Fruit fly (Drosophila melanogaster): ENCODE data around the gene CG32713.

Gene CG32713

DNA sequence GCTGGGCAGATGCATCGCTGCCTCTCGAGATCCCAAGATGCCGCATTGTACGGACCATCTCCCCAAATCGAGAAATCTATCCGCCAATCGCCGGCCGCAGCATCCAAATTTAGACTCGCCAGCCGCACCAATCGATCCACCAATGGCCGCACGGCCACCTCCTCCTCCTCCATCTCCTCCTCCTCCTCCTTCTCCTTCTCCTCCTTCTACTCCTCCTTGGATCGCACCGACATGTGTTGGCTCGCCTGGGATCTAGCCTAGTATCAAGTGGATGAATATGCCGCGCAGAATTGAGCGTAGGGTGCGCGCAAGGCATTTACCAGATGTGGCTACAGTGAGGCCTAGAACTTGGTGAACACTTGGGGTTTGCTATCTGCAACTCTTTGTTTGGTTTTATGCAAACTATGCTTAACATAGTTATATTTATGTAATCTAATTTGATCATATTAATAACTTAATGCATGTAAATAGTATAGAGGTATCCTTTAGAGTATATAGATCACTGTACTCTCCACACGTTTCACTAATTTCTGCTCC lies 2.3 kb downstream of the CG32713 start, which contains the start of gene org-1:
Gene org-1, minus strand, starts transcription at position 51 of the 537 bp plus-strand sequence.
- TF ChIP-seq CG6808 (GFP tag; optimal IDR thresholded peaks at IDR 0.05) (peak; percentile 91), dsx (GFP tag; optimal IDR thresholded peaks at IDR 0.05; ENCODE audit: poor library complexity, severe bottlenecking) (peak; percentile 90), net (GFP tag; optimal IDR thresholded peaks at IDR 0.05) (peak; percentile 87), Eip93F (GFP tag; optimal IDR thresholded peaks at IDR 0.05) (no peak), Smox (GFP tag; optimal IDR thresholded peaks at IDR 0.05) (peak; percentile 59), CG8319 (GFP tag; optimal IDR thresholded peaks at IDR 0.05) (peak; percentile 78), CG11762 (GFP tag; optimal IDR thresholded peaks at IDR 0.05; ENCODE audit: insufficient read depth) (peak; percentile 84), CG32006 (GFP tag; optimal IDR thresholded peaks at IDR 0.05) (peak; percentile 90), CG3032 (tag; optimal IDR thresholded peaks at IDR 0.05) (peak; percentile 93), CG15336 (GFP tag; IDR thresholded peaks at IDR 0.05) (peak; percentile 96), salr (GFP tag; optimal IDR thresholded peaks at IDR 0.05) (peak; percentile 72 to 87), lz (GFP tag; optimal IDR thresholded peaks at IDR 0.05) (peak; percentile 69), eg (GFP tag; IDR thresholded peaks at IDR 0.05) (peak; percentile 96), CG9139 (GFP tag; optimal IDR thresholded peaks at IDR 0.05) (peak; percentile 86), esn (GFP tag; optimal IDR thresholded peaks at IDR 0.05) (peak; percentile 70), Eip78C (GFP tag) (peak; percentile 96), CG7368 (GFP tag; optimal IDR thresholded peaks at IDR 0.05) (peak; percentile 84), CG34406 (GFP tag; optimal IDR thresholded peaks at IDR 0.05) (peak; percentile 74), acj6 (GFP tag; optimal IDR thresholded peaks at IDR 0.05) (peak; percentile 90), fkh (GFP tag; optimal IDR thresholded peaks at IDR 0.05) (peak; percentile 68), spab (GFP tag; optimal IDR thresholded peaks at IDR 0.05) (peak; percentile 87), Met (GFP tag; optimal IDR thresholded peaks at IDR 0.05) (peak; percentile 77), cyc (GFP tag; optimal IDR thresholded peaks at IDR 0.05) (peak; percentile 75), Gug (GFP tag; IDR thresholded peaks at IDR 0.05) (peak; percentile 92), Sox102F (GFP tag; optimal IDR thresholded peaks at IDR 0.05) (peak; percentile 47), Blimp-1 (GFP tag; optimal IDR thresholded peaks at IDR 0.05) (peak; percentile 36), fd85E (GFP tag; optimal IDR thresholded peaks at IDR 0.05) (peak; percentile 33), Eip75B (GFP tag; optimal IDR thresholded peaks at IDR 0.05) (peak; percentile 88), Hr4 (GFP tag; optimal IDR thresholded peaks at IDR 0.05) (peak; percentile 89), svp (GFP tag) (peak; percentile 88), CG31627 (GFP tag; optimal IDR thresholded peaks at IDR 0.05) (peak; percentile 63), vri (GFP tag; optimal IDR thresholded peaks at IDR 0.05) (peak; percentile 15), topi (GFP tag; optimal IDR thresholded peaks at IDR 0.05) (peak; percentile 79), CG1621 (tag; optimal IDR thresholded peaks at IDR 0.05) (peak; percentile 91), CG4318 (GFP tag; optimal IDR thresholded peaks at IDR 0.05) (peak; percentile 79), ss (GFP tag; optimal IDR thresholded peaks at IDR 0.05) (peak; percentile 90 to 92), CG8632 (GFP tag; optimal IDR thresholded peaks at IDR 0.05) (peak; percentile 83), pdm3 (GFP tag; optimal IDR thresholded peaks at IDR 0.05) (peak; percentile 90), Sox15 (GFP tag; optimal IDR thresholded peaks at IDR 0.05) (peak; percentile 79), Hr38 (GFP tag; optimal IDR thresholded peaks at IDR 0.05) (peak; percentile 22), Sox14 (GFP tag; optimal IDR thresholded peaks at IDR 0.05) (peak; percentile 84), Ets21C (GFP tag; optimal IDR thresholded peaks at IDR 0.05) (peak; percentile 49), CG8119 (GFP tag; IDR thresholded peaks at IDR 0.05) (peak; percentile 94), achi (GFP tag; optimal IDR thresholded peaks at IDR 0.05) (peak; percentile 89), CG6854 (GFP tag; optimal IDR thresholded peaks at IDR 0.05) (peak; percentile 1), CG11902 (GFP tag; optimal IDR thresholded peaks at IDR 0.05) (peak; percentile 80), CG6792 (GFP tag; optimal IDR thresholded peaks at IDR 0.05) (peak; percentile 85), CG10631 (GFP tag; optimal IDR thresholded peaks at IDR 0.05) (peak; percentile 91), Lpt (GFP tag; optimal IDR thresholded peaks at IDR 0.05) (peak; percentile 81), CG3919 (GFP tag; optimal IDR thresholded peaks at IDR 0.05) (peak; percentile 92), dac (GFP tag; optimal IDR thresholded peaks at IDR 0.05) (peak; percentile 71), CG16779 (tag; optimal IDR thresholded peaks at IDR 0.05) (peak; percentile 73)
